Worm (Caenorhabditis elegans) whole organism, L4/young adult: ENCODE measurements around the gene F26D2.10.

Source experiments
- W03F9.2 ChIP-seq: fragments of 150-350 bp; optimal IDR thresholded peaks from 2 replicates; lab custom pipeline; 2014; ENCODE audit warnings: missing biosample characterization, missing genetic modification characterization
- him-1 ChIP-seq: sonication (generic microtip); optimal IDR thresholded peaks from 2 replicates; lab custom pipeline; 2016; ENCODE audit warnings: missing genotype, missing genetic modification reagents, missing genetic modification characterization, missing compliant biosample characterization

DNA sequence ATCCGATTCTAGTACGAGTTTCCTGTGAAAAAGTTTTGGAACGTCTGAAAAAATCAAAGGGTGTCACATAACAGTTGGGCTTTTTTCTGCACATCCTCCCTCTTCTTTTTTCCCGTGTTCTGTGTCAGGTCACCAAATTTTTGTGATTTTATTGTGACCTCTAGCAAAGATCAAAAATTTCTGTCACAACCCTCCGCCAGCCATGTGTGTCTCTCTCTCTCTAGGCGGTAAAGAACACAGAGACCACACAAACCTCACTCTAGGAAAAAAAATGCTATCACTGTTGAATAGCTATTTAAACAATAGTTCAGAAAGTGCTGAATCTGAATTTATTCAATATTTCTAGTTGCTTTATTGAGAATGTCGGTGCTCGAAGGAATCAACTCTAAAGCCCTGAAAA lies 38.7 kb downstream of the F26D2.10 start, which contains the start of gene gst-44:
- TF ChIP-seq him-1 (no peak), W03F9.2 (tag; lab: Kevin White, UChicago) (no peak)
